Fruit fly (Drosophila melanogaster): ENCODE data around the gene COX7AL.

COX7AL gene

dm6 chr3R:8349106-8349448 lies 5.6 kb downstream of the COX7AL start:
- TF ChIP-seq CG6808 (GFP tag; optimal IDR thresholded peaks at IDR 0.05) (no peak), CG8319 (GFP tag; optimal IDR thresholded peaks at IDR 0.05) (peak; percentile 97)

- TF ChIP-seq CG10631 (GFP tag; optimal IDR thresholded peaks at IDR 0.05) (no peak), Smox (GFP tag; optimal IDR thresholded peaks at IDR 0.05) (no peak), Ets96B (tag; optimal IDR thresholded peaks at IDR 0.05) (peak; percentile 46), Lpt (GFP tag; optimal IDR thresholded peaks at IDR 0.05) (peak; percentile 60), eg (GFP tag; IDR thresholded peaks at IDR 0.05) (no peak; the same call in 2 of the 3 replicates), CG31627 (GFP tag; optimal IDR thresholded peaks at IDR 0.05) (peak; percentile 33), CG6808 (GFP tag; optimal IDR thresholded peaks at IDR 0.05) (peak; percentile 92), topi (GFP tag; optimal IDR thresholded peaks at IDR 0.05) (no peak), CG3919 (GFP tag; optimal IDR thresholded peaks at IDR 0.05) (no peak), lz (GFP tag; optimal IDR thresholded peaks at IDR 0.05) (peak; percentile 40), pdm3 (GFP tag; optimal IDR thresholded peaks at IDR 0.05) (no peak), CG3032 (tag; optimal IDR thresholded peaks at IDR 0.05) (peak; percentile 33), dsx (GFP tag; optimal IDR thresholded peaks at IDR 0.05; ENCODE audit: poor library complexity, severe bottlenecking) (no peak), cyc (GFP tag; optimal IDR thresholded peaks at IDR 0.05) (peak; percentile 17), CG10669 (GFP tag; optimal IDR thresholded peaks at IDR 0.05) (no peak), vri (GFP tag; optimal IDR thresholded peaks at IDR 0.05) (no peak), svp (GFP tag) (no peak), Eip93F (GFP tag; optimal IDR thresholded peaks at IDR 0.05) (no peak), CG6854 (GFP tag; optimal IDR thresholded peaks at IDR 0.05) (peak; percentile 86), Ets21C (GFP tag; optimal IDR thresholded peaks at IDR 0.05) (no peak), CG8119 (GFP tag; IDR thresholded peaks at IDR 0.05) (peak; percentile 89), CG8319 (GFP tag; optimal IDR thresholded peaks at IDR 0.05) (peak; percentile 83), ss (GFP tag; optimal IDR thresholded peaks at IDR 0.05) (peak; percentile 90 to 94), CG16779 (tag; optimal IDR thresholded peaks at IDR 0.05) (no peak), Eip78C (GFP tag) (peak; percentile 64), CG1621 (tag; optimal IDR thresholded peaks at IDR 0.05) (peak; percentile 72), CG6792 (GFP tag; optimal IDR thresholded peaks at IDR 0.05) (no peak), CG6276 (GFP tag; optimal IDR thresholded peaks at IDR 0.05) (peak; percentile 94), Blimp-1 (GFP tag; optimal IDR thresholded peaks at IDR 0.05) (peak; percentile 26), salr (GFP tag; optimal IDR thresholded peaks at IDR 0.05) (peak; percentile 17 to 41), CG9139 (GFP tag; optimal IDR thresholded peaks at IDR 0.05) (peak; percentile 88), CG6163 (GFP tag; IDR thresholded peaks at IDR 0.05) (peak; percentile 72), net (GFP tag; optimal IDR thresholded peaks at IDR 0.05) (no peak), CG8632 (GFP tag; optimal IDR thresholded peaks at IDR 0.05) (no peak), Sox14 (GFP tag; optimal IDR thresholded peaks at IDR 0.05) (peak; percentile 78), CG15336 (GFP tag; IDR thresholded peaks at IDR 0.05) (peak; percentile 78), acj6 (GFP tag; optimal IDR thresholded peaks at IDR 0.05) (no peak), fd59A (GFP tag; optimal IDR thresholded peaks at IDR 0.05) (no peak), CG11762 (GFP tag; optimal IDR thresholded peaks at IDR 0.05; ENCODE audit: insufficient read depth) (peak; percentile 25), Eip75B (GFP tag; optimal IDR thresholded peaks at IDR 0.05) (no peak), Gug (GFP tag; IDR thresholded peaks at IDR 0.05) (0 out of 2 replicates have a peak, but pooled peaks have one; percentile 36), esn (GFP tag; optimal IDR thresholded peaks at IDR 0.05) (peak; percentile 32), OdsH (GFP tag; optimal IDR thresholded peaks at IDR 0.05) (no peak)
These were observed 6.1 kb downstream of the COX7AL start, which contains the start of gene Atg13 for dm6 chr3R:8349449-8350115. Gene Atg13 (plus strand): TSS chr3R:8349815.
